Fruit fly (Drosophila melanogaster) whole organism, prepupa: Measurements from ENCODE around the gene Josd.
A peak's percentile ranks its signal among the peaks of the same experiment; 100 is the strongest.

Experiments used
- CG10669 ChIP-seq: fragments of 200-800 bp; sonication (Bioruptor generic); optimal IDR thresholded peaks from 3 replicates; lab custom pipeline; 2018; ENCODE audit warnings: missing biosample characterization, mild to moderate bottlenecking, missing genetic modification characterization, moderate library complexity
- CG11294 ChIP-seq: fragments of 200-800 bp; sonication (Bioruptor generic); IDR thresholded peaks from 2 replicates; pipeline ENCODE4 v1.3.6; 2022; ENCODE audit warnings: missing biosample characterization, missing genetic modification characterization
- CG15336 ChIP-seq: fragments of 200-800 bp; sonication (Bioruptor generic); IDR thresholded peaks from 2 replicates; pipeline ENCODE4 v1.3.6; 2022; ENCODE audit warnings: missing biosample characterization, missing genetic modification characterization
- CG1621 ChIP-seq: fragments of 200-800 bp; sonication (Bioruptor generic); optimal IDR thresholded peaks from 3 replicates; lab custom pipeline; 2018; ENCODE audit warnings: missing biosample characterization, mild to moderate bottlenecking, missing genetic modification characterization
- CG3032 ChIP-seq: fragments of 200-800 bp; optimal IDR thresholded peaks from 2 replicates; lab custom pipeline; 2019; ENCODE audit warnings: missing biosample characterization, mild to moderate bottlenecking, missing genetic modification characterization, moderate library complexity
- CG31627 ChIP-seq: fragments of 200-800 bp; sonication (Bioruptor generic); optimal IDR thresholded peaks from 3 replicates; lab custom pipeline; 2016; ENCODE audit warnings: missing biosample characterization, missing genetic modification characterization
- CG32006 ChIP-seq: fragments of 200-800 bp; sonication (Bioruptor generic); optimal IDR thresholded peaks from 3 replicates; lab custom pipeline; 2017; ENCODE audit warnings: missing biosample characterization, mild to moderate bottlenecking, missing genetic modification characterization
- CG3919 ChIP-seq: fragments of 200-800 bp; sonication (Bioruptor generic); optimal IDR thresholded peaks from 3 replicates; lab custom pipeline; 2016; ENCODE audit warnings: missing biosample characterization, missing genetic modification characterization
- CG4318 ChIP-seq: fragments of 200-800 bp; sonication (Bioruptor generic); optimal IDR thresholded peaks from 3 replicates; lab custom pipeline; 2017; ENCODE audit warnings: missing biosample characterization, mild to moderate bottlenecking, missing genetic modification characterization
- CG6163 ChIP-seq: fragments of 200-800 bp; sonication (Bioruptor generic); IDR thresholded peaks from 3 replicates; pipeline ENCODE4 v1.3.6; 2022; ENCODE audit warnings: missing biosample characterization, missing genetic modification characterization
- CG6276 ChIP-seq: fragments of 200-800 bp; sonication (Bioruptor generic); optimal IDR thresholded peaks from 2 replicates; lab custom pipeline; 2017; ENCODE audit warnings: missing biosample characterization, mild to moderate bottlenecking, missing genetic modification characterization
- CG6792 ChIP-seq: fragments of 200-800 bp; sonication (Bioruptor generic); optimal IDR thresholded peaks from 3 replicates; lab custom pipeline; 2016; ENCODE audit warnings: missing biosample characterization, missing genetic modification characterization
- CG6808 ChIP-seq: fragments of 200-800 bp; sonication (Bioruptor generic); optimal IDR thresholded peaks from 3 replicates; lab custom pipeline; 2017; ENCODE audit warnings: missing biosample characterization, missing genetic modification characterization, mild to moderate bottlenecking, moderate library complexity, missing genetic modification reagents
- CG7368 ChIP-seq: fragments of 200-800 bp; sonication (Bioruptor generic); optimal IDR thresholded peaks from 3 replicates; lab custom pipeline; 2016; ENCODE audit warnings: missing biosample characterization, missing genetic modification characterization
- CG8119 ChIP-seq: fragments of 200-800 bp; sonication (Bioruptor generic); IDR thresholded peaks from 3 replicates; pipeline ENCODE4 v1.3.6; 2022; ENCODE audit warnings: missing biosample characterization, missing genetic modification characterization
- CG8319 ChIP-seq: fragments of 200-800 bp; sonication (Bioruptor generic); optimal IDR thresholded peaks from 3 replicates; lab custom pipeline; 2016; ENCODE audit warnings: missing biosample characterization, missing genetic modification characterization
- CG8632 ChIP-seq: fragments of 200-800 bp; sonication (Bioruptor generic); optimal IDR thresholded peaks from 3 replicates; lab custom pipeline; 2016; ENCODE audit warnings: missing biosample characterization, missing genetic modification characterization
- CG9139 ChIP-seq: fragments of 200-800 bp; sonication (Bioruptor generic); optimal IDR thresholded peaks from 3 replicates; lab custom pipeline; 2017; ENCODE audit warnings: missing biosample characterization, mild to moderate bottlenecking, missing genetic modification characterization
- Eip78C ChIP-seq: fragments of 200-800 bp; sonication (Bioruptor generic); peaks from one replicate; lab custom pipeline; 2016; ENCODE audit warnings: missing biosample characterization, missing genetic modification characterization
- Ets21C ChIP-seq: fragments of 200-800 bp; sonication (Bioruptor generic); optimal IDR thresholded peaks from 3 replicates; lab custom pipeline; 2016; ENCODE audit warnings: missing biosample characterization, missing genetic modification characterization
- Ets96B ChIP-seq: fragments of 200-800 bp; optimal IDR thresholded peaks from 2 replicates; lab custom pipeline; 2019; ENCODE audit warnings: missing biosample characterization, mild to moderate bottlenecking, missing genetic modification characterization, moderate library complexity
- Gug ChIP-seq: fragments of 200-800 bp; sonication (Bioruptor generic); IDR thresholded peaks from 2 replicates; pipeline ENCODE4 v1.3.6; 2022; ENCODE audit warnings: missing biosample characterization, missing genetic modification characterization
- Hr38 ChIP-seq: sonication (Bioruptor generic); optimal IDR thresholded peaks from 2 replicates; lab custom pipeline; 2016; ENCODE audit warnings: missing biosample characterization, missing genetic modification characterization
- Hr39 ChIP-seq: fragments of 200-800 bp; sonication (Bioruptor generic); optimal IDR thresholded peaks from 2 replicates; lab custom pipeline; 2016; ENCODE audit warnings: missing biosample characterization, missing genetic modification characterization
- Hr4 ChIP-seq: fragments of 200-800 bp; sonication (Bioruptor generic); optimal IDR thresholded peaks from 3 replicates; lab custom pipeline; 2016; ENCODE audit warnings: missing biosample characterization, missing genetic modification characterization
- Lpt ChIP-seq: fragments of 200-800 bp; sonication (Bioruptor generic); optimal IDR thresholded peaks from 3 replicates; lab custom pipeline; 2016; ENCODE audit warnings: missing biosample characterization, missing genetic modification characterization
- Met ChIP-seq: fragments of 200-800 bp; sonication (Bioruptor generic); optimal IDR thresholded peaks from 3 replicates; lab custom pipeline; 2016; ENCODE audit warnings: missing biosample characterization, missing genetic modification characterization
- OdsH ChIP-seq: fragments of 200-800 bp; sonication (Bioruptor generic); optimal IDR thresholded peaks from 3 replicates; lab custom pipeline; 2016; ENCODE audit warnings: missing biosample characterization, missing genetic modification characterization
- Sox102F ChIP-seq: fragments of 200-800 bp; sonication (Bioruptor generic); optimal IDR thresholded peaks from 2 replicates; lab custom pipeline; 2016; ENCODE audit warnings: missing biosample characterization, mild to moderate bottlenecking, missing genetic modification characterization
- Sox14 ChIP-seq: fragments of 200-800 bp; sonication (Bioruptor generic); optimal IDR thresholded peaks from 3 replicates; lab custom pipeline; 2016; ENCODE audit warnings: missing biosample characterization, missing genetic modification characterization
- Sox15 ChIP-seq: fragments of 200-800 bp; sonication (Bioruptor generic); optimal IDR thresholded peaks from 3 replicates; lab custom pipeline; 2016; ENCODE audit warnings: missing biosample characterization, missing genetic modification characterization
- cyc ChIP-seq: fragments of 200-800 bp; sonication (Bioruptor generic); optimal IDR thresholded peaks from 3 replicates; lab custom pipeline; 2016; ENCODE audit warnings: missing biosample characterization, missing genetic modification characterization
- dac ChIP-seq: fragments of 200-800 bp; sonication (Bioruptor generic); optimal IDR thresholded peaks from 2 replicates; lab custom pipeline; 2017; ENCODE audit warnings: missing biosample characterization, mild to moderate bottlenecking, missing genetic modification characterization
- eg ChIP-seq: fragments of 200-800 bp; sonication (Bioruptor generic); IDR thresholded peaks from 3 replicates; pipeline ENCODE4 v1.3.6; 2022; ENCODE audit warnings: missing biosample characterization, missing genetic modification characterization
- esn ChIP-seq: fragments of 200-800 bp; sonication (Bioruptor generic); optimal IDR thresholded peaks from 2 replicates; lab custom pipeline; 2016; ENCODE audit warnings: missing biosample characterization, mild to moderate bottlenecking, missing genetic modification characterization, moderate library complexity
- fd59A ChIP-seq: fragments of 200-800 bp; sonication (Bioruptor generic); optimal IDR thresholded peaks from 2 replicates; lab custom pipeline; 2017; ENCODE audit warnings: missing biosample characterization, mild to moderate bottlenecking, missing genetic modification characterization, missing genetic modification reagents
- lz ChIP-seq: fragments of 200-800 bp; sonication (Bioruptor generic); optimal IDR thresholded peaks from 3 replicates; lab custom pipeline; 2016; ENCODE audit warnings: missing biosample characterization, missing genetic modification characterization
- pdm3 ChIP-seq: fragments of 200-800 bp; sonication (Bioruptor generic); optimal IDR thresholded peaks from 3 replicates; lab custom pipeline; 2016; ENCODE audit warnings: missing biosample characterization, missing genetic modification characterization
- topi ChIP-seq: fragments of 200-800 bp; sonication (Bioruptor generic); optimal IDR thresholded peaks from 3 replicates; lab custom pipeline; 2016; ENCODE audit warnings: missing biosample characterization, missing genetic modification characterization
- vri ChIP-seq: fragments of 200-800 bp; sonication (Bioruptor generic); optimal IDR thresholded peaks from 3 replicates; lab custom pipeline; 2016; ENCODE audit warnings: missing biosample characterization, mild to moderate bottlenecking, missing genetic modification characterization

Gene Josd

DNA sequence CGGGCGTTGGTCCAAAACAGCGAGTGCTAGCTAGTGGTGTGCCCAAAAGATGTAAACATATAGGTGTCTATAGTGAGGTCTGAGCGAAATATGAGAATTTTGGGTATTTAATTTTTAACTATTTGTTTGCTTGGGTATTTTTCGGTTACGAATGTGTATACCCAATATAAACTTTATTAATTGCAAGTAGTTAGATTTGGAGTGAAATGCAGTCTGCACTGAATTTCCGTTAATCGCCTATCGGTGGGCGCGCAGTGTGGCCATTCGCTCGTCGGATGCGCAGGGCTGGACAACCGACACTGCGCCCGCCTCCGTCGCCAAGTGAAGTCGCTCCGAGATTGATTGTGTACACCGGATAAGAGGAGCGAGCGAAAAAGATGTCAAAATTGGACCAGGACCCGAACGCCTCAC lies 34.2 kb downstream of the Josd start, which contains the start of the genes CG15891 and CG3815:
Gene CG15891, minus strand, starts transcription at position 217 of the 411 bp plus-strand sequence.
Gene CG3815, plus strand, starts transcription at position 261 of the 411 bp plus-strand sequence.
- no peak for TF ChIP-seq Ets21C (GFP tag; lab: Kevin White, UChicago)
- TF ChIP-seq esn = peak; percentile 60
- TF ChIP-seq CG6163 (GFP tag; lab: Robert Waterston, UW) = 0 out of 3 replicates have a peak, but pooled peaks have one; percentile 52
- TF ChIP-seq CG6808 (GFP tag; lab: Kevin White, UChicago) = no peak
- peak; percentile 17 for TF ChIP-seq CG6792 (GFP tag; lab: Kevin White, UChicago)
- TF ChIP-seq eg (GFP tag; lab: Robert Waterston, UW) = peak; percentile 58; the same call in 1 of the 3 replicates
- no peak for TF ChIP-seq CG7368 (GFP tag; lab: Kevin White, UChicago)
- no peak for TF ChIP-seq CG6276 (GFP tag; lab: Kevin White, UChicago)
- TF ChIP-seq CG3032 = peak; percentile 59
- TF ChIP-seq Sox15 (GFP tag; lab: Kevin White, UChicago) = peak; percentile 39
- TF ChIP-seq CG11294 (GFP tag; lab: Robert Waterston, UW) = peak; percentile 14; the same call in 1 of the 2 replicates
- peak; percentile 50 for TF ChIP-seq cyc (GFP tag; lab: Kevin White, UChicago)
- TF ChIP-seq CG15336 (GFP tag; lab: Robert Waterston, UW) = peak; percentile 27; the same call in 1 of the 2 replicates
- no peak for TF ChIP-seq Gug (GFP tag; lab: Robert Waterston, UW)
- no peak for TF ChIP-seq Met (GFP tag; lab: Kevin White, UChicago)
- no peak for TF ChIP-seq CG10669 (GFP tag; lab: Kevin White, UChicago)
- TF ChIP-seq CG8119 (GFP tag; lab: Robert Waterston, UW) = 0 out of 3 replicates have a peak, but pooled peaks have one; percentile 33
- TF ChIP-seq vri = no peak
- TF ChIP-seq fd59A = no peak
- TF ChIP-seq CG8632 (GFP tag; lab: Kevin White, UChicago) = no peak
- peak; percentile 35 for TF ChIP-seq Ets96B (tag; lab: Kevin White, UChicago)
- peak; percentile 56 for TF ChIP-seq Hr39
- TF ChIP-seq topi (GFP tag; lab: Kevin White, UChicago) = peak; percentile 55
- peak; percentile 66 for TF ChIP-seq CG1621 (tag; lab: Kevin White, UChicago)
- peak; percentile 70 for TF ChIP-seq Sox14
- no peak for TF ChIP-seq CG32006 (GFP tag; lab: Kevin White, UChicago)
- peak; percentile 59 for TF ChIP-seq CG31627 (GFP tag; lab: Kevin White, UChicago)
- TF ChIP-seq lz (GFP tag; lab: Kevin White, UChicago) = peak; percentile 53
- TF ChIP-seq, all 60 proteins: peak for 17

DNA sequence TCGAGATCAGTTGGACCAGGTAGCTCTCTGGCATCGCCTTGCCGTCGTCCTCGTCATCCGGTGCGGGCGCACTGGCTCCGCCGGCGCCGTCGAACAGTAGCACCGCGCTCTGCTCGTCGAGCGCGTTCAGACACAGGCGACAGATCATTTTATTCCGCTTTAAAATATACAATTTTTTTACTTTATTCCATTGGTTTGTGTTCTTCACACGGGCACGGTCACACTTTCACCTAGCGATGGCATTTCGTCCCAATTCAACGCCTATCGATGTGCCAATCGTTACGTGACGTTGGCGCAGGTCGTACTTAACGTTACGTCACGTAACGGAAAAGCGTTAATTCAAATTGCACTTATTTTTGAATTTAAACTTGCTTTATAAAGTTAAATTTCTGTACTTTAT lies 40.1 kb downstream of the Josd start, which contains the start of gene CG12219:
Gene CG12219, minus strand, starts transcription at position 234 of the 400 bp plus-strand sequence.
- TF ChIP-seq CG6792 (GFP tag; lab: Kevin White, UChicago) (no peak), CG31627 (GFP tag; lab: Kevin White, UChicago) (no peak), CG10669 (GFP tag; lab: Kevin White, UChicago) (no peak), Sox15 (GFP tag; lab: Kevin White, UChicago) (no peak), lz (GFP tag; lab: Kevin White, UChicago) (no peak), pdm3 (GFP tag; lab: Kevin White, UChicago) (no peak), CG1621 (tag; lab: Kevin White, UChicago) (no peak), vri (no peak), Eip78C (GFP tag; lab: Kevin White, UChicago) (no peak)
- TF ChIP-seq, all 60 proteins: peak for 0

- TF ChIP-seq CG8319 = no peak
- TF ChIP-seq CG32006 (GFP tag; lab: Kevin White, UChicago) = peak; percentile 74
- no peak for TF ChIP-seq Lpt (GFP tag; lab: Kevin White, UChicago)
- TF ChIP-seq dac (GFP tag; lab: Kevin White, UChicago) = peak; percentile 52
- TF ChIP-seq pdm3 (GFP tag; lab: Kevin White, UChicago) = peak; percentile 39
- TF ChIP-seq Hr38 (GFP tag; lab: Kevin White, UChicago) = no peak
- TF ChIP-seq esn = no peak
- 0 out of 2 replicates have a peak, but pooled peaks have one; percentile 20 for TF ChIP-seq CG15336 (GFP tag; lab: Robert Waterston, UW)
- TF ChIP-seq Eip78C (GFP tag; lab: Kevin White, UChicago) = peak; percentile 15
- peak; percentile 5 for TF ChIP-seq OdsH (GFP tag; lab: Kevin White, UChicago)
- TF ChIP-seq Ets21C (GFP tag; lab: Kevin White, UChicago) = no peak
- no peak for TF ChIP-seq CG11294 (GFP tag; lab: Robert Waterston, UW)
- no peak for TF ChIP-seq CG4318 (GFP tag; lab: Kevin White, UChicago)
- TF ChIP-seq Sox14 = no peak
- TF ChIP-seq CG3919 (GFP tag; lab: Kevin White, UChicago) = no peak
- no peak for TF ChIP-seq Sox102F (GFP tag; lab: Kevin White, UChicago)
- no peak for TF ChIP-seq CG6163 (GFP tag; lab: Robert Waterston, UW)
- no peak for TF ChIP-seq CG9139 (GFP tag; lab: Kevin White, UChicago)
- TF ChIP-seq Hr4 (GFP tag; lab: Kevin White, UChicago) = peak; percentile 70
- no peak for TF ChIP-seq vri
- no peak for TF ChIP-seq CG6808 (GFP tag; lab: Kevin White, UChicago)
- 0 out of 3 replicates have a peak, but pooled peaks have one; percentile 8 for TF ChIP-seq eg (GFP tag; lab: Robert Waterston, UW)
- TF ChIP-seq Met (GFP tag; lab: Kevin White, UChicago) = no peak
- peak; percentile 61; the same call in 2 of the 3 replicates for TF ChIP-seq CG8119 (GFP tag; lab: Robert Waterston, UW)
Measured at dm6 chrX:6303196-6303595, 42.2 kb downstream of the Josd start.
